Worm (Caenorhabditis elegans) whole organism, L2 larva: Measurements from ENCODE around the gene C28G1.10.
A peak's percentile ranks its signal among the peaks of the same experiment; 100 is the strongest.

Experiments
- C34F6.9 ChIP-seq: fragments of 150-350 bp; optimal IDR thresholded peaks from 2 replicates; lab custom pipeline; 2014; ENCODE audit warnings: missing biosample characterization, missing genetic modification characterization
- F13H6.1 ChIP-seq: sonication (generic microtip); optimal IDR thresholded peaks from 2 replicates; lab custom pipeline; 2016; ENCODE audit warnings: missing genetic modification characterization, missing compliant biosample characterization
- ZK546.5 ChIP-seq: sonication (generic microtip); optimal IDR thresholded peaks from 2 replicates; lab custom pipeline; 2017; ENCODE audit warnings: missing biosample characterization, missing genetic modification characterization
- ama-1 ChIP-seq: fragments of 150-350 bp; optimal IDR thresholded peaks from 2 replicates; lab custom pipeline; 2018; ENCODE audit warnings: inconsistent platforms
- blmp-1 ChIP-seq: sonication (generic microtip); optimal IDR thresholded peaks from 2 replicates; lab custom pipeline; 2017; ENCODE audit warnings: missing genetic modification characterization, mild to moderate bottlenecking, missing compliant biosample characterization, antibody characterized with exemption, moderate library complexity; ENCODE audit not compliant: insufficient read depth
- ceh-82 ChIP-seq: fragments of 150-350 bp; optimal IDR thresholded peaks from 2 replicates; lab custom pipeline; 2014; ENCODE audit warnings: missing biosample characterization, missing genetic modification characterization
- crh-2 ChIP-seq: sonication (generic microtip); optimal IDR thresholded peaks from 2 replicates; lab custom pipeline; 2017; ENCODE audit warnings: missing biosample characterization, missing genetic modification characterization
- dmd-4 ChIP-seq: sonication (generic microtip); optimal IDR thresholded peaks from 2 replicates; lab custom pipeline; 2017; ENCODE audit warnings: missing biosample characterization, missing genetic modification characterization
- egl-27 ChIP-seq: sonication (generic microtip); optimal IDR thresholded peaks from 3 replicates; lab custom pipeline; 2017; ENCODE audit warnings: missing biosample characterization, missing genetic modification reagents, missing genetic modification characterization
- elt-1 ChIP-seq: fragments of 150-350 bp; optimal IDR thresholded peaks from 2 replicates; lab custom pipeline; 2014; ENCODE audit warnings: missing biosample characterization, missing genetic modification characterization
- fos-1 ChIP-seq: fragments of 150-350 bp; optimal IDR thresholded peaks from 2 replicates; lab custom pipeline; 2014; ENCODE audit warnings: missing biosample characterization, missing genetic modification characterization
- gmeb-1 ChIP-seq: fragments of 150-350 bp; optimal IDR thresholded peaks from 2 replicates; lab custom pipeline; 2014; ENCODE audit warnings: missing biosample characterization, missing genetic modification characterization
- lin-11 ChIP-seq: fragments of 150-350 bp; sonication (generic microtip); optimal IDR thresholded peaks from 2 replicates; lab custom pipeline; 2014; ENCODE audit warnings: missing biosample characterization, missing genetic modification characterization, inconsistent platforms, mixed read lengths
- lin-13 ChIP-seq: fragments of 150-350 bp; optimal IDR thresholded peaks from 2 replicates; lab custom pipeline; 2014; ENCODE audit warnings: missing biosample characterization, missing genetic modification reagents, missing genetic modification characterization
- mab-5 ChIP-seq: fragments of 150-350 bp; optimal IDR thresholded peaks from 2 replicates; lab custom pipeline; 2014; ENCODE audit warnings: missing biosample characterization, missing genetic modification characterization
- mbf-1 ChIP-seq: sonication (generic microtip); optimal IDR thresholded peaks from 2 replicates; lab custom pipeline; 2017; ENCODE audit warnings: missing biosample characterization, missing genetic modification characterization
- mdl-1 ChIP-seq, 2 experiments: fragments of 150-350 bp in 1 of 2; sonication (generic microtip) in 1 of 2; optimal IDR thresholded peaks; 2 replicates each; lab custom pipeline; 2017; ENCODE audit warnings: missing biosample characterization in 2 of 2, missing genetic modification characterization in 2 of 2
- nhr-12 ChIP-seq: fragments of 150-350 bp; optimal IDR thresholded peaks from 2 replicates; lab custom pipeline; 2014; ENCODE audit warnings: missing biosample characterization, missing genetic modification characterization
- nhr-129 ChIP-seq: fragments of 150-350 bp; optimal IDR thresholded peaks from 2 replicates; lab custom pipeline; 2014; ENCODE audit warnings: missing biosample characterization, missing genetic modification characterization
- nhr-21 ChIP-seq: fragments of 150-350 bp; optimal IDR thresholded peaks from 2 replicates; lab custom pipeline; 2014; ENCODE audit warnings: missing biosample characterization, missing genetic modification characterization
- sem-4 ChIP-seq: fragments of 150-350 bp; optimal IDR thresholded peaks from 2 replicates; lab custom pipeline; 2014; ENCODE audit warnings: missing biosample characterization, missing genetic modification reagents, missing genetic modification characterization
- skn-1 ChIP-seq: sonication (generic microtip); optimal IDR thresholded peaks from 2 replicates; lab custom pipeline; 2017; ENCODE audit warnings: missing biosample characterization, missing genetic modification characterization
- sma-3 ChIP-seq: sonication (generic microtip); optimal IDR thresholded peaks from 2 replicates; lab custom pipeline; 2016; ENCODE audit warnings: missing genetic modification reagents, missing genetic modification characterization, missing compliant biosample characterization
- sma-9 ChIP-seq, 2 experiments: fragments of 150-350 bp in 1 of 2; sonication (generic microtip) in 1 of 2; optimal IDR thresholded peaks; 2 replicates each; lab custom pipeline; 2014 to 2016; ENCODE audit warnings: missing genetic modification characterization in 2 of 2, mild to moderate bottlenecking in 1 of 2, missing biosample characterization in 1 of 2, missing compliant biosample characterization in 1 of 2, missing genetic modification reagents in 1 of 2, moderate library complexity in 1 of 2
- snpc-4 ChIP-seq: fragments of 150-350 bp; optimal IDR thresholded peaks from 2 replicates; lab custom pipeline; 2014; ENCODE audit warnings: missing biosample characterization, missing genetic modification characterization
- unc-62 ChIP-seq: fragments of 150-350 bp; optimal IDR thresholded peaks from 2 replicates; lab custom pipeline; 2014; ENCODE audit warnings: missing biosample characterization, missing genetic modification reagents, missing genetic modification characterization
- zag-1 ChIP-seq: fragments of 150-350 bp; optimal IDR thresholded peaks from 2 replicates; lab custom pipeline; 2014; ENCODE audit warnings: missing biosample characterization, missing genetic modification characterization
- ztf-4 ChIP-seq: fragments of 150-350 bp; optimal IDR thresholded peaks from 2 replicates; lab custom pipeline; 2014; ENCODE audit warnings: missing biosample characterization, missing genetic modification characterization

C28G1.10 gene

ce11 chrX:8811916-8812315 lies 35.0 kb upstream of the C28G1.10 start, which contains the start of gene cnnm-2:
Gene cnnm-2 (plus strand): TSS chrX:8812105.
- TF ChIP-seq fos-1 (tag; lab: Kevin White, UChicago) (peak; percentile 82), ztf-4 (tag; lab: Kevin White, UChicago) (no peak), crh-2 (tag; lab: Kevin White, UChicago) (peak; percentile 53)

- TF ChIP-seq mdl-1 (tag; optimal IDR thresholded peaks at IDR 0.05; lab: Kevin White, UChicago) (no peak), crh-2 (tag; lab: Kevin White, UChicago) (no peak), nhr-12 (tag; lab: Kevin White, UChicago) (no peak), ama-1 (lab: Kevin White, UChicago) (no peak), sma-3 (no peak), fos-1 (tag; lab: Kevin White, UChicago) (peak; percentile 30), skn-1 (tag; lab: Kevin White, UChicago) (no peak)
Observed at ce11 chrX:8817929-8818328, 29.0 kb upstream of the C28G1.10 start.

- TF ChIP-seq sma-3 (peak; percentile 14), ztf-4 (tag; lab: Kevin White, UChicago) (no peak), zag-1 (tag; lab: Kevin White, UChicago) (no peak), nhr-21 (tag; lab: Kevin White, UChicago) (peak; percentile 62)
Observed at ce11 chrX:8819815-8820415, 27.0 kb upstream of the C28G1.10 start.

- TF ChIP-seq crh-2 (tag; lab: Kevin White, UChicago) (peak; percentile 68), ceh-82 (tag; lab: Kevin White, UChicago) (no peak), mdl-1 (tag; optimal IDR thresholded peaks at IDR 0.05; lab: Kevin White, UChicago) (no peak), egl-27 (tag; lab: Kevin White, UChicago) (no peak), gmeb-1 (tag; lab: Kevin White, UChicago) (peak; percentile 3), fos-1 (tag; lab: Kevin White, UChicago) (peak; percentile 92), skn-1 (tag; lab: Kevin White, UChicago) (no peak), sma-9 (GFP tag; optimal IDR thresholded peaks at IDR 0.05; lab: Kevin White, UChicago) (peak; percentile 23), sma-9 (tag; optimal IDR thresholded peaks at IDR 0.05; lab: Kevin White, UChicago) (no peak)
Observed at ce11 chrX:8820643-8821042, 26.3 kb upstream of the C28G1.10 start.

ce11 chrX:8824437-8824836 lies 22.5 kb upstream of the C28G1.10 start, which contains the start of gene ifd-1:
Gene ifd-1 (minus strand): TSS chrX:8824448.
- TF ChIP-seq gmeb-1 (tag; lab: Kevin White, UChicago) (no peak), crh-2 (tag; lab: Kevin White, UChicago) (peak; percentile 54), mbf-1 (tag; lab: Kevin White, UChicago) (no peak), C34F6.9 (no peak), nhr-129 (peak; percentile 8), F13H6.1 (tag; lab: Kevin White, UChicago) (peak; percentile 14), ZK546.5 (tag; lab: Kevin White, UChicago) (no peak), sma-9 (GFP tag; optimal IDR thresholded peaks at IDR 0.05; lab: Kevin White, UChicago) (peak; percentile 61), sma-9 (tag; optimal IDR thresholded peaks at IDR 0.05; lab: Kevin White, UChicago) (no peak), lin-11 (tag; lab: Kevin White, UChicago) (no peak), dmd-4 (tag; lab: Kevin White, UChicago) (no peak), fos-1 (tag; lab: Kevin White, UChicago) (peak; percentile 96), sem-4 (tag; lab: Kevin White, UChicago) (no peak), elt-1 (tag; lab: Kevin White, UChicago) (no peak), unc-62 (GFP tag; lab: Kevin White, UChicago) (no peak)

ce11 chrX:8828365-8828764 lies 18.6 kb upstream of the C28G1.10 start, which contains the start of gene rcs-1:
Gene rcs-1 (minus strand): TSS chrX:8828540.
- TF ChIP-seq lin-13 (GFP tag; lab: Kevin White, UChicago) (no peak), fos-1 (tag; lab: Kevin White, UChicago) (peak; percentile 71)
- TF ChIP-seq, all 48 proteins: peak for 1

- TF ChIP-seq snpc-4 (tag; lab: Kevin White, UChicago) (no peak), mab-5 (tag; lab: Kevin White, UChicago) (no peak), egl-27 (tag; lab: Kevin White, UChicago) (no peak), fos-1 (tag; lab: Kevin White, UChicago) (peak; percentile 11), blmp-1 (no peak)
Observed at ce11 chrX:8831162-8831561, 15.8 kb upstream of the C28G1.10 start, which contains the start of gene C28G1.6. Gene C28G1.6 (minus strand): TSS chrX:8831262.
